Fruit fly (Drosophila melanogaster) whole organism: ENCODE measurements around the gene CG5808.

ENCODE experiments used
- CG8478 ChIP-seq: fragments of >200 bp; optimal IDR thresholded peaks from 2 replicates; lab custom pipeline; 2018; ENCODE audit warnings: inconsistent platforms
- Dll ChIP-seq: fragments of >200 bp; optimal IDR thresholded peaks from 2 replicates; lab custom pipeline; 2017
- EcR ChIP-seq, 2 experiments: fragments of >200 bp; optimal IDR thresholded peaks; 2 replicates each; lab custom pipeline; 2017; ENCODE audit warnings: missing biosample characterization in 2 of 2, missing genetic modification characterization in 2 of 2, missing genetic modification reagents in 2 of 2
- pan ChIP-seq: fragments of >200 bp; optimal IDR thresholded peaks from 2 replicates; lab custom pipeline; 2017
- psq ChIP-seq: fragments of >200 bp; optimal IDR thresholded peaks from 2 replicates; lab custom pipeline; 2017
- usp ChIP-seq: fragments of >200 bp; optimal IDR thresholded peaks from 2 replicates; lab custom pipeline; 2017; ENCODE audit warnings: missing biosample characterization, missing genetic modification characterization, mixed read lengths

Gene CG5808

dm6 chr3R:24850420-24850819 lies 33.6 kb upstream of the CG5808 start, which contains the start of gene CG7006:
Gene CG7006 (plus strand): TSS chr3R:24850627.
- TF ChIP-seq EcR (GFP tag; optimal IDR thresholded peaks at IDR 0.05; lab: Kevin White, UChicago) (no peak), CG8478 (no peak), usp (GFP tag; lab: Kevin White, UChicago) (no peak), pan (lab: Kevin White, UChicago) (no peak), psq (no peak), Dll (lab: Kevin White, UChicago) (no peak)

dm6 chr3R:24845952-24846848 lies 29.4 kb upstream of the CG5808 start:
- TF ChIP-seq pan (lab: Kevin White, UChicago) (no peak), Dll (lab: Kevin White, UChicago) (no peak), CG8478 (no peak), psq (no peak), usp (GFP tag; lab: Kevin White, UChicago) (no peak), EcR (GFP tag; optimal IDR thresholded peaks at IDR 0.05; lab: Kevin White, UChicago) (no peak)

- TF ChIP-seq psq = no peak
- no peak for TF ChIP-seq usp (GFP tag; lab: Kevin White, UChicago)
- TF ChIP-seq CG8478 = no peak
- TF ChIP-seq pan (lab: Kevin White, UChicago) = no peak
- no peak for TF ChIP-seq Dll (lab: Kevin White, UChicago)
- no peak for TF ChIP-seq EcR (GFP tag; optimal IDR thresholded peaks at IDR 0.05; lab: Kevin White, UChicago)
Observed at dm6 chr3R:24845148-24845547, 28.3 kb upstream of the CG5808 start.

- no peak for TF ChIP-seq usp (GFP tag; lab: Kevin White, UChicago)
- TF ChIP-seq psq = no peak
- TF ChIP-seq pan (lab: Kevin White, UChicago) = no peak
- TF ChIP-seq Dll (lab: Kevin White, UChicago) = no peak
- no peak for TF ChIP-seq CG8478
- no peak for TF ChIP-seq EcR (GFP tag; optimal IDR thresholded peaks at IDR 0.05; lab: Kevin White, UChicago)
Observed at dm6 chr3R:24841635-24842034, 24.8 kb upstream of the CG5808 start, which contains the start of gene Esp. Gene Esp (plus strand): TSS chr3R:24841935.

- TF ChIP-seq pan (lab: Kevin White, UChicago) (no peak), usp (GFP tag; lab: Kevin White, UChicago) (no peak), EcR (GFP tag; optimal IDR thresholded peaks at IDR 0.05; lab: Kevin White, UChicago) (no peak), CG8478 (no peak), Dll (lab: Kevin White, UChicago) (no peak)
Observed at dm6 chr3R:24841063-24841462, 24.3 kb upstream of the CG5808 start, which contains the start of gene CG33658. Gene CG33658 (minus strand): TSS chr3R:24841163.

- TF ChIP-seq pan (lab: Kevin White, UChicago) (no peak), Dll (lab: Kevin White, UChicago) (no peak), EcR (GFP tag; optimal IDR thresholded peaks at IDR 0.05; lab: Kevin White, UChicago) (no peak), usp (GFP tag; lab: Kevin White, UChicago) (no peak), psq (no peak), CG8478 (no peak)
Observed at dm6 chr3R:24833652-24834051, 16.8 kb upstream of the CG5808 start, which contains the start of gene sosie. Gene sosie (plus strand): TSS chr3R:24833952.

- no peak for TF ChIP-seq EcR (GFP tag; optimal IDR thresholded peaks at IDR 0.05; lab: Kevin White, UChicago)
- no peak for TF ChIP-seq Dll (lab: Kevin White, UChicago)
- TF ChIP-seq usp (GFP tag; lab: Kevin White, UChicago) = no peak
- no peak for TF ChIP-seq pan (lab: Kevin White, UChicago)
- TF ChIP-seq CG8478 = no peak
- TF ChIP-seq psq = no peak
Observed at dm6 chr3R:24829887-24830351, 13.1 kb upstream of the CG5808 start, which contains the start of the genes Kaz and CG43273. Gene Kaz (minus strand): TSS chr3R:24829959. Gene CG43273 (plus strand): TSS chr3R:24830301.

- TF ChIP-seq EcR (GFP tag; optimal IDR thresholded peaks at IDR 0.05; lab: Kevin White, UChicago) = no peak
Observed at dm6 chr3R:24828234-24828633, 11.4 kb upstream of the CG5808 start, which contains the start of gene RabX4. Gene RabX4 (minus strand): TSS chr3R:24828409.

dm6 chr3R:24825548-24825947 lies 8.7 kb upstream of the CG5808 start, which contains the start of gene niki:
Gene niki (minus strand): TSS chr3R:24825648.
- TF ChIP-seq Dll (lab: Kevin White, UChicago) (no peak), CG8478 (no peak), pan (lab: Kevin White, UChicago) (no peak), usp (GFP tag; lab: Kevin White, UChicago) (no peak), EcR (GFP tag; optimal IDR thresholded peaks at IDR 0.05; lab: Kevin White, UChicago) (no peak), psq (no peak)

dm6 chr3R:24823061-24823460 lies 6.3 kb upstream of the CG5808 start:
- TF ChIP-seq psq (no peak), CG8478 (no peak), pan (lab: Kevin White, UChicago) (no peak), EcR (GFP tag; optimal IDR thresholded peaks at IDR 0.05; lab: Kevin White, UChicago) (no peak), usp (GFP tag; lab: Kevin White, UChicago) (no peak), Dll (lab: Kevin White, UChicago) (no peak)

dm6 chr3R:24813637-24814301 lies 3.0 kb downstream of the CG5808 start, which contains the start of the genes lili and CG34150:
Gene lili (minus strand): TSS chr3R:24814012.
Gene CG34150 (plus strand): TSS chr3R:24814262.
- no peak for TF ChIP-seq pan (lab: Kevin White, UChicago)
- TF ChIP-seq CG8478 = no peak
- TF ChIP-seq psq = no peak
- no peak for TF ChIP-seq usp (GFP tag; lab: Kevin White, UChicago)
- TF ChIP-seq EcR (GFP tag; optimal IDR thresholded peaks at IDR 0.05; lab: Kevin White, UChicago) = no peak
- TF ChIP-seq Dll (lab: Kevin White, UChicago) = no peak
